Worm (Caenorhabditis elegans): Measurements from ENCODE around the gene rml-4.
A peak's percentile ranks its signal among the peaks of the same experiment; 100 is the strongest.

The rml-4 gene

DNA sequence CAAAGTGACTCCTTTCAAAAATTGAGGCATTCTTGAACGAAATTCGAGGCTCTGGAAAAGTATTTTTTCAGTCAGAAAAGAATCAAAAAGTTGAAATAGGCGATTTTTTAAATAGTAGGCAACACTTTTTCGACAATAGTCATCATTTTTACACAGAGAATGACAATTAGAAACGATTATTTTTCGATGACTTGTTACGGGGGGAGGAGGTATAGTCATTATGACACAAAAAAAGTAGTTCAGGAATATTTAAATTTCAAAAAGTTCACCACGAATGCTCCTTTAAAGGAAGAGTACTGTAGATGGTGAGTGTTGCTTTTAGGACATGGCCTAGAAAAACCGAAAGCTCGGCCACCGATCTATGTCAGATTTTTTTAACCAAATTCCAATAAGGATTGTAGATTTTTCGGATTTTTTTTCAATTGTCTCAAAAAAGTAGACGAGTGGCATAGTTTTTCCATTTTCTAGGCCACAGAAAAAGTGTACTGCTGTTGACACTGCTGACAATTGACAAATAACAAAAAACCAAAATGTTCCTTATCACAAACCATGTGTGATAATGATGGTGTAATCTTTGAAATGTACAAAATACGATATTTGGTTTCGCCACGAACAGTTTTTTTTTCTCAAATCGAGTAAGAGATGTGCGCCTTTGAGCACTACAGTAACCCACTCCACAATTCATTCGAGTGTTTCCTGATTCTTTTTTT lies 12.2 kb downstream of the rml-4 start, which contains the start of gene Y52E8A.3:
Y52E8A.3 (minus strand) TSS at position 51 of the 710 bp plus-strand sequence.
- TF ChIP-seq hlh-8 (tag; optimal IDR thresholded peaks at IDR 0.05) (no peak), che-1 (tag; optimal IDR thresholded peaks at IDR 0.05) (no peak), C38D4.7 (GFP tag; optimal IDR thresholded peaks at IDR 0.05) (no peak), unc-55 (GFP tag; optimal IDR thresholded peaks at IDR 0.05) (no peak), ceh-2 (tag; optimal IDR thresholded peaks at IDR 0.05) (no peak)

DNA sequence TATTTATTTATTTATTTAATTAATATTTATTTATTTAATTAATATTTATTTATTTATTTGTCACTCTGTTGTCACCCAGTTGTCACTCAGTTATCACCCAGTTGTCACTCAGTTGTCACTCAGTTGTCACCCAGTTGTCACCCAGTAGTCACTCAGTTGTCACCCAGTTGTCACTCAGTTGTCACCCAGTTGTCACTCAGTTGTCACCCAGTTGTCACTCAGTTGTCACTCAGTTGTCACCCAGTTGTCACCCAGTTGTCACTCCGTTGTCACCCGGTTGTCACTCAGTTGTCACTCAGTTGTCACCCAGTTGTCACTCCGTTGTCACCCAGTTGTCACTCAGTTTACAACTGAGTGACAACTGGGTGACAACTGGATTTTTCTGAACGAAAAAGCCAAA lies 14.2 kb downstream of the rml-4 start:
- TF ChIP-seq unc-55 (GFP tag; optimal IDR thresholded peaks at IDR 0.05): peak; percentile 76

DNA sequence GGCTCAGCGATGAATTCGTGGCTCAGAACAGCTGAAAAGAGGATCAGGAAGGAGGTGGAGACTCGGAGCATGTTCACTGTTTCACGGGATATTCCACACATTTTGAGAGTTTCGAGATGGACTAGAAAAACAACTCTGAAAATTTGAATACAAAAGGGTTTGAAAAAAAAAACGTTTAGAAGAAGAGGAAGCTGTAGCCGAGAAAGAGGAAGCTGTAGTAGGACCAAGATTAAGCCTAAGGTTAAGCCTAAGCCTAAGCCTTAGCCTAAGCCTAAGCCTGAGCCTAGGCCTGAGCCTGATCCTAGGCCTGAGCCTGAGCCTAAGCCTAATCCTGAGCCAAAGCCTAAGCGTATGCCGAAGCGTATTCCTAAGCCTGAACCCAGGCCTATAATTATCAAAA lies 17.2 kb downstream of the rml-4 start, which contains the start of gene plep-1:
plep-1 (minus strand) TSS at position 101 of the 400 bp plus-strand sequence.
- TF ChIP-seq ceh-2 (tag; optimal IDR thresholded peaks at IDR 0.05): no peak
- TF ChIP-seq dve-1 (tag; optimal IDR thresholded peaks at IDR 0.05): peak; percentile 40
- TF ChIP-seq unc-55 (GFP tag; optimal IDR thresholded peaks at IDR 0.05): no peak

DNA sequence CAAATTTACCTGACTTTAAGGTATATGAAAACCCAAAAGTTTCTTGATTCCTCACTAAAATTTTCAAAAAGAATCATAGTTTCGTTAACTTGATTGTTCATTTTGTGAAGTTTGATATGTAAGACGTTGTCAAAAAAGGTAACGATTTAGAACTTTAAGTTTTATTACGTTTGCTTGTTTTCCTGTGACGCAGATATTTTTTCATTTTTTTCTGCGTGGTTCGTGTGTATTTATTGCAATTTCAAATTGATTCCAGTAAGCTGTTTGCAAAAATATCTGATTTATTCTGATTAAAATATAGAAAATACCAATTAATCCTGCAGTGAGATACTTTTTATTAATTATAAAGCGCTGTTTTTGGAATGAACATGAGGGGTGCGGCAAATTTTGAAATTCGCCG lies 21.1 kb downstream of the rml-4 start, which contains the start of gene srw-40:
srw-40 (minus strand) TSS at position 101 of the 400 bp plus-strand sequence.
- TF ChIP-seq ceh-31 (tag; optimal IDR thresholded peaks at IDR 0.05): no peak
- TF ChIP-seq Y22D7AL.16 (tag; optimal IDR thresholded peaks at IDR 0.05): no peak

DNA sequence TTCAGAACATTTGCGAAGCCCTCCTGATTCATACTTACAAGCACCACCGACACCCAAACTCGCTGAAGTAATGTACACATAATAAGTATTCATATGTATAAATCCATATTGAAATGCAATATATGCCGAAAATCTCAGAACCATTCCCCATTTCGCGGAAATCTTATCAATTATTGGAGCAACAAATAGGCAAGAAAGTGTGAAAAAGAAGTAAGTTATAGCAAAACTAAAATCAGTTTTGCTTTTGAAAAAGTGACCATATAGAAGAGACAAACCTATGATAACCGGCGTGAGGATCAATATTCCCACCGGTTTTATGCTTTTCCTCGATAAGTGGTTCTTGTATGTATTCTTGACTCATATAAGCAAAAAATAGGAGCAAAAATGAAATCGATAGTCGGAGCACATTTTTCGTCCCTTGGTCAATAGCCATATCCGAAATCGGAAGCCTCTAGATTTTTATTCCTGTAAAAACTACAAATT lies 24.7 kb downstream of the rml-4 start, which contains the start of gene Y52E8A.6:
Y52E8A.6 (minus strand) TSS at position 433 of the 483 bp plus-strand sequence.
- TF ChIP-seq unc-42 (tag; optimal IDR thresholded peaks at IDR 0.05): no peak
- TF ChIP-seq ceh-2 (tag; optimal IDR thresholded peaks at IDR 0.05): no peak
- no peak for TF ChIP-seq T23F11.4 (GFP tag; optimal IDR thresholded peaks at IDR 0.05)
- TF ChIP-seq ama-1 (optimal IDR thresholded peaks at IDR 0.05): no peak
- no peak for TF ChIP-seq pqm-1 (tag; optimal IDR thresholded peaks at IDR 0.05)
- TF ChIP-seq sox-4 (tag; optimal IDR thresholded peaks at IDR 0.05): no peak
- TF ChIP-seq zip-5 (tag; optimal IDR thresholded peaks at IDR 0.05): no peak

DNA sequence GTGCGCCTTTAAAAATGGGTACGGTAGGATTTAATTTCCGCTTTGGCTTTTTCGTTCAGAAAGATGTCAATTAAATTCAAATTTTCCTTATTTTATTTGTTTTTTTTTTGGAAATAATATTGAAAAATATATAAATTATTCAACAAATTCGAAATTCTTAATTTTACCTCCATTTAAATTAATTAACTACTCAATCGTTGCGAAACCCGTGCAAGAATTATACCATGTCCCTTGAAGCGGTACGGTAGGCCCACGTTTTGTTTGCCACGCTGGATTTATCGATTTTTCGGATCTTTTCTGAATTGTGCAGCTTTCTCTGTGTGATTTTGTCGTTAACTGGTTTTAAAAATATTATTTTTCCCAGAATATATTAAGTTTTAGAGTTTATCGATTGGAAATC lies 25.6 kb downstream of the rml-4 start, which contains the start of gene Y52E8A.2:
Y52E8A.2 (plus strand) TSS at position 382 of the 400 bp plus-strand sequence.
- no peak for TF ChIP-seq pqm-1 (tag; optimal IDR thresholded peaks at IDR 0.05)
- no peak for TF ChIP-seq pros-1 (tag; optimal IDR thresholded peaks at IDR 0.05)
- no peak for TF ChIP-seq nhr-11 (tag; optimal IDR thresholded peaks at IDR 0.05)
- TF ChIP-seq gmeb-2 (tag; optimal IDR thresholded peaks at IDR 0.05): no peak
- TF ChIP-seq ceh-24 (tag; optimal IDR thresholded peaks at IDR 0.05): no peak
- TF ChIP-seq ahr-1 (tag; optimal IDR thresholded peaks at IDR 0.05): no peak
- TF ChIP-seq hlh-8 (tag; optimal IDR thresholded peaks at IDR 0.05): no peak
- no peak for TF ChIP-seq elt-2 (tag; optimal IDR thresholded peaks at IDR 0.05)
- TF ChIP-seq hlh-15 (tag; optimal IDR thresholded peaks at IDR 0.05): no peak
- TF ChIP-seq fkh-10 (GFP tag; optimal IDR thresholded peaks at IDR 0.05): no peak
- no peak for TF ChIP-seq mec-3 (tag; optimal IDR thresholded peaks at IDR 0.05; ENCODE audit: borderline replicate concordance)
- TF ChIP-seq pat-9 (tag; optimal IDR thresholded peaks at IDR 0.05): no peak
- TF ChIP-seq F13H6.1 (tag; optimal IDR thresholded peaks at IDR 0.05): no peak

DNA sequence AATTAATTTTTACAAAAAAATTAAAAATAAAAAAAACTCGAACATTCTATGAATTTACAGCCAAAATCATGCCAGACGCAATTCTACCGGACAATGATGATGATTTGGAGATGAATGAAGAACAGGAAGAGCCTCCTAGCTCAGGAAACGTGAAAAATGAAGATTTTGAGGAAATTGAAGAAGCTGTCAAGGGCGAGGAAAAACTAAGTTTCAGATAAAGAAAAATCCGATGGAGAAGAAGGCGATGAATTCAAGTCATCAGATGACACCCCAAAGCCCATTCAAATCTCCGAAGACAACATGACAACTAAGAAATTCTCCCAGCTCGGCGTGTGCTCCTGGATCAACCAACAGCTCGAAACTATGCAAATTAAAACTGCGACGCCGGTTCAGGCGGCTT lies 26.9 kb downstream of the rml-4 start, which contains the start of gene Y52E8A.1:
Y52E8A.1 (plus strand) TSS at position 301 of the 400 bp plus-strand sequence.
- no peak for TF ChIP-seq unc-86 (tag; optimal IDR thresholded peaks at IDR 0.05)
- TF ChIP-seq ceh-34 (tag; optimal IDR thresholded peaks at IDR 0.05): no peak
- TF ChIP-seq nhr-11 (tag; optimal IDR thresholded peaks at IDR 0.05): no peak
- TF ChIP-seq elt-4 (tag; optimal IDR thresholded peaks at IDR 0.05): no peak
